Worm (Caenorhabditis elegans): ENCODE measurements around the gene sre-29.

Gene sre-29

DNA sequence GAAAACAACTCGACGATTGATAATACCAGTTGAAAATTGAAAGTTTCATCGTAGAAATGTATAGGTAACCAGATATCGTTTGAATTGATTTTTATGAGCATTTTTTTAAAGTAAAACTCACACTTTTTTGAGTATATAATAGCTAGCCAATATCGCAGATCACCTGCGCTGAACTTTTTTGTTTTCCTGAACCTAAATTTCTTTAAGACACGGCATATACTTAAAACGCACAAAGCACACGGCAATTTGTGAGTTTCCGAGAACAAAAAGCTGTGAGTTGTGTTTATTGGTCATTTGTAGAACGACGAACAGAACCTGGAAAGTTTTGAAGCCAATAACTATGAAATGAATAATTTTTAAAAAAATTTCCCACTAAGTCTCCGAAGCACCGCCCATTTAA lies at the start of gene sre-29:
TSS of gene sre-29 (minus strand) at position 101 of the 400 bp plus-strand sequence.
- TF ChIP-seq nhr-237 (tag; optimal IDR thresholded peaks at IDR 0.05) (no peak), pag-3 (tag; optimal IDR thresholded peaks at IDR 0.05; ENCODE audit: borderline replicate concordance, insufficient read depth) (no peak), nhr-77 (tag; optimal IDR thresholded peaks at IDR 0.05) (no peak), lin-14 (GFP tag; optimal IDR thresholded peaks at IDR 0.05) (no peak), C34B4.2 (tag; optimal IDR thresholded peaks at IDR 0.05) (no peak), zip-4 (GFP tag; optimal IDR thresholded peaks at IDR 0.05) (no peak), mep-1 (tag; optimal IDR thresholded peaks at IDR 0.05) (no peak), nhr-85 (tag) (no peak), Y116A8C.19 (tag; optimal IDR thresholded peaks at IDR 0.05; ENCODE audit: borderline replicate concordance) (no peak), nhr-47 (tag; optimal IDR thresholded peaks at IDR 0.05) (no peak), skn-1 (tag; optimal IDR thresholded peaks at IDR 0.05) (no peak)

DNA sequence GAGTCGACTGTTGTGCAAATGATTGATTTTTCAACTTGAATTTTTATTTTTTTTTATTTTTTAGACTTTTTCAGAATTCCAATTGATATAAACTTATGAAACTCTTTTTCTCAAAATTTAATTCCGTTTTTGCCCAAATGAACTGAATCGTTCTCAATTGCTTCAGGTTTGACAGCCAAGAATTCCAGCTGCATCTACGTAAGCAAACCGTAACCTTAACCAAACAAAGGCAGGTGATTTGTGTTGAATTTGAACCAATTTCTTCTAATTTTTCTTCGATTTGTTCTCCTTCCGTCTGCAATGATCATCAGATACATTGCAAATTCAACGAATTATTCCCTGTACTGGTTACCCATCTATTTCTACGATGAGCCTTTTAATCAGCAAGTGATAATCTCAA lies 48.2 kb upstream of the sre-29 start, which contains the start of gene sre-34:
TSS of gene sre-34 (plus strand) at position 301 of the 400 bp plus-strand sequence.
- no peak for TF ChIP-seq grh-1 (GFP tag; IDR thresholded peaks at IDR 0.05)
- no peak for TF ChIP-seq fkh-10 (GFP tag; optimal IDR thresholded peaks at IDR 0.05)
- TF ChIP-seq C16A3.4 (tag; optimal IDR thresholded peaks at IDR 0.05) = no peak
- no peak for TF ChIP-seq nhr-84 (tag; optimal IDR thresholded peaks at IDR 0.05)
- no peak for TF ChIP-seq ceh-8 (GFP tag; optimal IDR thresholded peaks at IDR 0.05)
- no peak for TF ChIP-seq unc-86 (tag; optimal IDR thresholded peaks at IDR 0.05)
- TF ChIP-seq zag-1 (tag; optimal IDR thresholded peaks at IDR 0.05) = no peak
- TF ChIP-seq fos-1 (tag; optimal IDR thresholded peaks at IDR 0.05) = no peak
- TF ChIP-seq irx-1 (tag; optimal IDR thresholded peaks at IDR 0.05) = no peak
- TF ChIP-seq isw-1 (GFP tag; IDR thresholded peaks at IDR 0.05) = no peak
- TF ChIP-seq blmp-1 (tag; optimal IDR thresholded peaks at IDR 0.05) = no peak
- TF ChIP-seq hpl-2 (GFP tag; optimal IDR thresholded peaks at IDR 0.05) = no peak
- no peak for TF ChIP-seq nhr-19 (GFP tag; conservative IDR thresholded peaks at IDR 0.05)
- no peak for TF ChIP-seq unc-130 (tag; optimal IDR thresholded peaks at IDR 0.05)
- no peak for TF ChIP-seq mep-1 (tag; optimal IDR thresholded peaks at IDR 0.05)

DNA sequence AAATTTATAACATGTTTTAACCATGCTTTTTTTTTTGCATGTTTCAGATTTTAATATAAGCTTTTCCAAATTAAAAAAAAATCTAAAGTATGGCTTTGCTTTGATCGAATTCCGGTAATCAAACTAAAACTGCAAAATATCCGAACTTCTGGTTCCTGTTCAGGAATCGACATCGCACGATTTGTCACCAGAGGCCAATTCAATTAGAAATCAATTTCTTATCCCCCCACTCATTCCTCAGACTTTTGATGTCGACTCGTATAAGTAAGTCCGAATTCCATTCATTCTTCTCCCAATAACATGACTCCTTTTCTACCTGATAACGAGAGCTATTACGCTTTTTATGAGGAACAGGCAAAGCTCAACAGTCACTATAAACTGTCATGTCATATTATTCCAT lies 46.5 kb upstream of the sre-29 start, which contains the start of gene srh-27:
TSS of gene srh-27 (plus strand) at position 301 of the 400 bp plus-strand sequence.
- TF ChIP-seq ceh-8 (GFP tag; optimal IDR thresholded peaks at IDR 0.05) (no peak), nhr-28 (tag; optimal IDR thresholded peaks at IDR 0.05) (no peak), ceh-88 (GFP tag; IDR thresholded peaks at IDR 0.05) (no peak), efl-3 (GFP tag; optimal IDR thresholded peaks at IDR 0.05) (no peak), nhr-12 (tag; optimal IDR thresholded peaks at IDR 0.05) (no peak), pag-3 (tag; optimal IDR thresholded peaks at IDR 0.05; ENCODE audit: borderline replicate concordance, insufficient read depth) (no peak), nhr-71 (tag; optimal IDR thresholded peaks at IDR 0.05) (no peak), unc-86 (tag; optimal IDR thresholded peaks at IDR 0.05) (no peak)

DNA sequence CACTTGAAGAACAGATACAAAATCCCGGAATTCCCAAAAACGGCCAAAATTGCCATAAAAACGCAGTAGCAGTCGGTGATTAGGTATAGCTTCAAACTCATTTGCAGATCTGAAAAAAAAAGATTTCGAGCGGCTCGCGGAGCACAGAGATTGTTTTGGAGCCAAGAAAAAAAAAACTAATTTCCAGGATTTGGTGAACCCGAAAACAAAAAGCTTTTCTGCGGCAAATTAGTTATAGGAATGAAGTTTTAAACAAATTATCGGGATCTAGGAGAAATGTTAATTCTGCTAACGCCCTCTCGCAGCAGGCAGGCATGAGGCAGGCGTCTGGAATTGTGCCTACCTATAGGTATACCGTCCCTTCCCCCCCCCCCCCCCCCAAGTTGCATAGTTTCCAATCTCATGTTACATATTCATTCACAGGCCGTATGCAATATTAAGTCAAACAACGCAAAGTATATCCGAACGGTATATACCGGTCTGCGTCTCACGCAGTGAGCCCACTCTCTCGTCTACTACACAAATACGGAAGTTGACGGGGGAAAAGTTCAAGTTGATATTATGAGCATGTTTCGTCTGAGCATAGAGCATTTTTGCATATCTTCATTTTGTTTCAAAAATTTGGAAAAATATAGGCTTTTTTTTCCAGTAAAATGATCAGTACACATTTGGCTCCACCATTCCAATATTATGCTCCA lies 43.1 kb upstream of the sre-29 start, which contains the start of the genes W05H5.1 and pitr-6:
TSS of gene W05H5.1 (minus strand) at position 101 of the 698 bp plus-strand sequence.
TSS of gene pitr-6 (plus strand) at position 648 of the 698 bp plus-strand sequence.
- TF ChIP-seq ztf-11 (tag; optimal IDR thresholded peaks at IDR 0.05) (no peak), hlh-4 (tag; optimal IDR thresholded peaks at IDR 0.05) (no peak), sup-37 (GFP tag; optimal IDR thresholded peaks at IDR 0.05) (no peak), F16B12.6 (tag; optimal IDR thresholded peaks at IDR 0.05) (no peak), dpl-1 (GFP tag; optimal IDR thresholded peaks at IDR 0.05) (no peak), ceh-63 (GFP tag; optimal IDR thresholded peaks at IDR 0.05) (no peak), lin-14 (GFP tag; optimal IDR thresholded peaks at IDR 0.05) (no peak), mep-1 (tag; optimal IDR thresholded peaks at IDR 0.05) (no peak), ets-5 (GFP tag; IDR thresholded peaks at IDR 0.05) (no peak), lin-35 (GFP tag; optimal IDR thresholded peaks at IDR 0.05) (no peak), nhr-71 (tag; optimal IDR thresholded peaks at IDR 0.05) (no peak), jun-1 (tag; optimal IDR thresholded peaks at IDR 0.05) (no peak), Y116A8C.19 (tag; optimal IDR thresholded peaks at IDR 0.05; ENCODE audit: borderline replicate concordance) (no peak), nhr-90 (tag; optimal IDR thresholded peaks at IDR 0.05; ENCODE audit: poor library complexity) (no peak), efl-1 (optimal IDR thresholded peaks at IDR 0.05) (no peak), efl-1 (GFP tag; optimal IDR thresholded peaks at IDR 0.05 in 1 of 2) (no peak), aly-2 (tag; optimal IDR thresholded peaks at IDR 0.05) (no peak), fkh-10 (GFP tag; optimal IDR thresholded peaks at IDR 0.05) (no peak), snu-23 (GFP tag; optimal IDR thresholded peaks at IDR 0.05) (no peak), hlh-17 (GFP tag; optimal IDR thresholded peaks at IDR 0.05; ENCODE audit: borderline replicate concordance) (no peak), egl-13 (tag; optimal IDR thresholded peaks at IDR 0.05) (no peak)

All from whole organism, L1 larva.